Worm (Caenorhabditis elegans) whole organism, dauer: ENCODE measurements around the gene bath-29.

ENCODE experiments used
- unc-62 ChIP-seq: sonication (generic microtip); optimal IDR thresholded peaks from 2 replicates; lab custom pipeline; 2017; ENCODE audit warnings: missing biosample characterization, missing genetic modification reagents, missing genetic modification characterization

The bath-29 gene

ce11 chrII:3347940-3348610 is at the start of gene bath-29, which contains the start of gene F14D2.14:
TSS of gene bath-29 (plus strand) at chrII:3348560.
TSS of gene F14D2.14 (minus strand) at chrII:3347990.
- TF ChIP-seq unc-62 (GFP tag; lab: Kevin White, UChicago): no peak

- TF ChIP-seq unc-62 (GFP tag; lab: Kevin White, UChicago): no peak
Measured at ce11 chrII:3299457-3299856, 48.9 kb upstream of the bath-29 start, which contains the start of gene btb-22. TSS of gene btb-22 (plus strand) at chrII:3299757.

ce11 chrII:3303582-3303981 is 44.8 kb upstream of the bath-29 start:
- TF ChIP-seq unc-62 (GFP tag; lab: Kevin White, UChicago): no peak

ce11 chrII:3310957-3311657 is 37.3 kb upstream of the bath-29 start:
- no peak for TF ChIP-seq unc-62 (GFP tag; lab: Kevin White, UChicago)

- TF ChIP-seq unc-62 (GFP tag; lab: Kevin White, UChicago): no peak
Measured at ce11 chrII:3313442-3313841, 34.9 kb upstream of the bath-29 start, which contains the start of gene F39E9.6. TSS of gene F39E9.6 (minus strand) at chrII:3313542.

- TF ChIP-seq unc-62 (GFP tag; lab: Kevin White, UChicago): no peak
Measured at ce11 chrII:3318839-3319238, 29.5 kb upstream of the bath-29 start.

- TF ChIP-seq unc-62 (GFP tag; lab: Kevin White, UChicago): no peak
Measured at ce11 chrII:3322257-3322656, 26.1 kb upstream of the bath-29 start, which contains the start of gene Y46D2A.1. TSS of gene Y46D2A.1 (plus strand) at chrII:3322557.

ce11 chrII:3323179-3323578 is 25.2 kb upstream of the bath-29 start, which contains the start of gene Y46D2A.2:
TSS of gene Y46D2A.2 (minus strand) at chrII:3323279.
- no peak for TF ChIP-seq unc-62 (GFP tag; lab: Kevin White, UChicago)

- no peak for TF ChIP-seq unc-62 (GFP tag; lab: Kevin White, UChicago)
Measured at ce11 chrII:3327104-3327503, 21.3 kb upstream of the bath-29 start, which contains the start of gene Y46D2A.3. TSS of gene Y46D2A.3 (minus strand) at chrII:3327204.

- no peak for TF ChIP-seq unc-62 (GFP tag; lab: Kevin White, UChicago)
Measured at ce11 chrII:3332039-3332438, 16.3 kb upstream of the bath-29 start, which contains the start of gene irld-27. TSS of gene irld-27 (plus strand) at chrII:3332339.

- TF ChIP-seq unc-62 (GFP tag; lab: Kevin White, UChicago): no peak
Measured at ce11 chrII:3337039-3337438, 11.3 kb upstream of the bath-29 start, which contains the start of gene F14D2.19. TSS of gene F14D2.19 (minus strand) at chrII:3337139.

- no peak for TF ChIP-seq unc-62 (GFP tag; lab: Kevin White, UChicago)
Measured at ce11 chrII:3338556-3338955, 9.8 kb upstream of the bath-29 start, which contains the start of gene F14D2.7. TSS of gene F14D2.7 (minus strand) at chrII:3338656.

ce11 chrII:3340251-3340650 is 8.1 kb upstream of the bath-29 start, which contains the start of gene F14D2.5:
TSS of gene F14D2.5 (plus strand) at chrII:3340551.
- no peak for TF ChIP-seq unc-62 (GFP tag; lab: Kevin White, UChicago)

ce11 chrII:3340818-3341217 is 7.5 kb upstream of the bath-29 start:
- TF ChIP-seq unc-62 (GFP tag; lab: Kevin White, UChicago): no peak

- TF ChIP-seq unc-62 (GFP tag; lab: Kevin White, UChicago): no peak
Measured at ce11 chrII:3341989-3342388, 6.4 kb upstream of the bath-29 start, which contains the start of gene F14D2.11. TSS of gene F14D2.11 (minus strand) at chrII:3342089.

- no peak for TF ChIP-seq unc-62 (GFP tag; lab: Kevin White, UChicago)
Measured at ce11 chrII:3343714-3344113, 4.6 kb upstream of the bath-29 start, which contains the start of gene F14D2.15. TSS of gene F14D2.15 (minus strand) at chrII:3343814.
